Fruit fly (Drosophila melanogaster): ENCODE measurements around the gene fh.

Gene fh

dm6 chrX:9161912-9162311 is 13.0 kb upstream of the fh start, which contains the start of the genes Zpr1 and CG44532 (continued):
- TF ChIP-seq Dp (GFP tag; optimal IDR thresholded peaks at IDR 0.05) (peak; percentile 60), mam (GFP tag; optimal IDR thresholded peaks at IDR 0.05) (no peak), Antp (GFP tag; optimal IDR thresholded peaks at IDR 0.05) (no peak), CG13424 (tag; optimal IDR thresholded peaks at IDR 0.05) (no peak), chif (GFP tag; optimal IDR thresholded peaks at IDR 0.05) (no peak), CG6854 (GFP tag; optimal IDR thresholded peaks at IDR 0.05) (no peak), otp (GFP tag; IDR thresholded peaks at IDR 0.05) (no peak), HLH3B (GFP tag; IDR thresholded peaks at IDR 0.05) (no peak), Ada2b (GFP tag; IDR thresholded peaks at IDR 0.05) (no peak), CG12104 (GFP tag; optimal IDR thresholded peaks at IDR 0.05) (no peak), fd64A (GFP tag; optimal IDR thresholded peaks at IDR 0.05) (no peak), Sry-δ (GFP tag; optimal IDR thresholded peaks at IDR 0.05) (peak; percentile 67), Sry-β (GFP tag; optimal IDR thresholded peaks at IDR 0.05) (no peak), CG31388 (GFP tag; optimal IDR thresholded peaks at IDR 0.05) (no peak), CG6683 (GFP tag; optimal IDR thresholded peaks at IDR 0.05) (no peak), CG12155 (GFP tag; optimal IDR thresholded peaks at IDR 0.05) (no peak), nmo (GFP tag; optimal IDR thresholded peaks at IDR 0.05) (no peak), ken (GFP tag; IDR thresholded peaks at IDR 0.05) (no peak), Jarid2 (GFP tag; optimal IDR thresholded peaks at IDR 0.05) (no peak), lov (optimal IDR thresholded peaks at IDR 0.05) (no peak), lov (GFP tag; IDR thresholded peaks at IDR 0.05) (no peak), CG6813 (GFP tag; optimal IDR thresholded peaks at IDR 0.05) (no peak), CG43689 (GFP tag; IDR thresholded peaks at IDR 0.05) (no peak), CG11696 (GFP tag; IDR thresholded peaks at IDR 0.05) (no peak), gem (tag; optimal IDR thresholded peaks at IDR 0.05) (no peak), Ssrp (tag; optimal IDR thresholded peaks at IDR 0.05) (no peak), ato (GFP tag; IDR thresholded peaks at IDR 0.05; ENCODE audit: partially characterized antibody) (0 out of 2 replicates have a peak, but pooled peaks have one; percentile 23), Asciz (GFP tag; optimal IDR thresholded peaks at IDR 0.05) (no peak), Drgx (GFP tag; IDR thresholded peaks at IDR 0.05) (no peak), CG17186 (GFP tag; optimal IDR thresholded peaks at IDR 0.05) (peak; percentile 39), Usf (GFP tag; optimal IDR thresholded peaks at IDR 0.05) (no peak), org-1 (GFP tag; optimal IDR thresholded peaks at IDR 0.05) (no peak), CG8281 (tag; optimal IDR thresholded peaks at IDR 0.05) (no peak), Side (GFP tag; optimal IDR thresholded peaks at IDR 0.05) (no peak), Sox100B (GFP tag; optimal IDR thresholded peaks at IDR 0.05) (no peak), gt (GFP tag; IDR thresholded peaks at IDR 0.05) (no peak), CG9609 (GFP tag; optimal IDR thresholded peaks at IDR 0.05) (no peak), CG6791 (GFP tag; IDR thresholded peaks at IDR 0.05; ENCODE audit: partially characterized antibody) (peak; percentile 71), CG17912 (GFP tag; optimal IDR thresholded peaks at IDR 0.05) (no peak), maf-S (GFP tag; optimal IDR thresholded peaks at IDR 0.05) (no peak), CG10654 (GFP tag; optimal IDR thresholded peaks at IDR 0.05) (no peak), stwl (tag; optimal IDR thresholded peaks at IDR 0.05) (peak; percentile 24), ATbp (GFP tag; optimal IDR thresholded peaks at IDR 0.05) (no peak), dan (GFP tag; IDR thresholded peaks at IDR 0.05) (no peak), CG6765 (GFP tag; optimal IDR thresholded peaks at IDR 0.05) (no peak), grn (GFP tag; optimal IDR thresholded peaks at IDR 0.05) (no peak), Fer2 (tag; optimal IDR thresholded peaks at IDR 0.05) (no peak), Blimp-1 (GFP tag; optimal IDR thresholded peaks at IDR 0.05) (no peak), CG14965 (GFP tag; optimal IDR thresholded peaks at IDR 0.05; ENCODE audit: borderline replicate concordance) (no peak), CG31224 (GFP tag; IDR thresholded peaks at IDR 0.05) (no peak), so (GFP tag; IDR thresholded peaks at IDR 0.05) (no peak), vvl (GFP tag; IDR thresholded peaks at IDR 0.05) (no peak)
